Fruit fly (Drosophila melanogaster): Measurements from ENCODE around the gene Ho.

Gene Ho

dm6 chr3R:11656614-11657216, 22.8 kb upstream of the Ho start (continued):
- TF ChIP-seq zen2 (GFP tag; IDR thresholded peaks at IDR 0.05; ENCODE audit: partially characterized antibody) (no peak), HLHmδ (GFP tag; optimal IDR thresholded peaks at IDR 0.05) (no peak), CG8478 (optimal IDR thresholded peaks at IDR 0.05) (no peak), CG8281 (tag; optimal IDR thresholded peaks at IDR 0.05) (peak; percentile 83), Max (GFP tag; optimal IDR thresholded peaks at IDR 0.05) (peak; percentile 92), CG15011 (GFP tag; optimal IDR thresholded peaks at IDR 0.05) (peak; percentile 90), Awh (GFP tag; IDR thresholded peaks at IDR 0.05) (peak; percentile 97), so (GFP tag; IDR thresholded peaks at IDR 0.05) (peak; percentile 97), mirr (GFP tag; optimal IDR thresholded peaks at IDR 0.05) (peak; percentile 65), prd (optimal IDR thresholded peaks at IDR 0.05) (no peak), prd (GFP tag; IDR thresholded peaks at IDR 0.05) (peak; percentile 96), CG10366 (GFP tag; IDR thresholded peaks at IDR 0.05) (peak; percentile 96), run (tag; optimal IDR thresholded peaks at IDR 0.05) (peak; percentile 89), disco-r (GFP tag; optimal IDR thresholded peaks at IDR 0.05) (peak; percentile 86), CG14441 (GFP tag; IDR thresholded peaks at IDR 0.05) (peak; percentile 97), salm (tag; optimal IDR thresholded peaks at IDR 0.05) (peak; percentile 94), CG13424 (tag; optimal IDR thresholded peaks at IDR 0.05) (peak; percentile 97), Trl (optimal IDR thresholded peaks at IDR 0.05) (peak; percentile 33 to 68), Trl (GFP tag; optimal IDR thresholded peaks at IDR 0.05) (peak; percentile 95), Lim3 (GFP tag; IDR thresholded peaks at IDR 0.05) (peak; percentile 89), rib (GFP tag; IDR thresholded peaks at IDR 0.05) (peak; percentile 97)

DNA sequence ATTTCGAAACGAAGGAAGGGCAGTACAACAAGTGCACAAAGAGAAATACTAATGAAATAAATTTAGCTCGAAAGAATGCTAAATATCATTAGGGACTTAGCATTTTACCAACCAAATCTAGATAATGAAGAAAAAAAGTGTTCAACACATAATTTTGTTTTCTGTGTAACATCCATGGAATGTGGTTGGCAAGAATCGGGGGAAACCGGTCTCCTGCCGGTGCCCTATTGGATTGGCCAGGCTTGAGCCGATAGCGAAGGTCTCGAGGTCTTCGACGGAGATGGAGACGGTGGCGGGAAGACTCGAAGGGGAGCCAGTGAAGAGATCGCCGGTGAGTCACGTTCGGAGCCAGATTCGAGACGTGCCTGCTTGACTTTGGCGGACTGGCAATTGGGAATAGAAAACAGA, 21.8 kb upstream of the Ho start:
- TF ChIP-seq Bteb2 (GFP tag; optimal IDR thresholded peaks at IDR 0.05): peak; percentile 9
- no peak for TF ChIP-seq CG16813 (GFP tag; IDR thresholded peaks at IDR 0.05; ENCODE audit: partially characterized antibody)
- TF ChIP-seq CG10543 (GFP tag; optimal IDR thresholded peaks at IDR 0.05): peak; percentile 9
- TF ChIP-seq Dip3 (GFP tag; optimal IDR thresholded peaks at IDR 0.05): peak; percentile 30
- no peak for TF ChIP-seq NFAT (GFP tag; IDR thresholded peaks at IDR 0.05)
- 0 out of 2 replicates have a peak, but pooled peaks have one; percentile 17 for TF ChIP-seq Ptx1 (GFP tag; IDR thresholded peaks at IDR 0.05)
- peak; percentile 16 for TF ChIP-seq CG10267 (tag; optimal IDR thresholded peaks at IDR 0.05)
- TF ChIP-seq chinmo (GFP tag; IDR thresholded peaks at IDR 0.05; ENCODE audit: partially characterized antibody): 0 out of 4 replicates have a peak, but pooled peaks have one; percentile 67
- TF ChIP-seq CG3847 (GFP tag; IDR thresholded peaks at IDR 0.05): no peak
- TF ChIP-seq CG11695 (GFP tag; IDR thresholded peaks at IDR 0.05): no peak
- TF ChIP-seq Chrac-16 (GFP tag; optimal IDR thresholded peaks at IDR 0.05): peak; percentile 36
- TF ChIP-seq D19A (tag; optimal IDR thresholded peaks at IDR 0.05): peak; percentile 10
- TF ChIP-seq BtbVII (GFP tag; optimal IDR thresholded peaks at IDR 0.05): peak; percentile 21
- TF ChIP-seq CG17359 (tag; optimal IDR thresholded peaks at IDR 0.05): peak; percentile 30
- TF ChIP-seq CG1647 (GFP tag; optimal IDR thresholded peaks at IDR 0.05): no peak
- peak; percentile 37; the same call in 1 of the 2 replicates for TF ChIP-seq CG31224 (GFP tag; IDR thresholded peaks at IDR 0.05)
- no peak for TF ChIP-seq ase (GFP tag; IDR thresholded peaks at IDR 0.05)
- no peak for TF ChIP-seq Jarid2 (GFP tag; optimal IDR thresholded peaks at IDR 0.05)
- peak; percentile 23 for TF ChIP-seq CG30403 (GFP tag; optimal IDR thresholded peaks at IDR 0.05)
- TF ChIP-seq CG14710 (tag; optimal IDR thresholded peaks at IDR 0.05): peak; percentile 4
- no peak for TF ChIP-seq CG17802 (tag; optimal IDR thresholded peaks at IDR 0.05)
- peak; percentile 24 for TF ChIP-seq CG7839 (tag; optimal IDR thresholded peaks at IDR 0.05)
- peak; percentile 68 for TF ChIP-seq CG13894 (tag; optimal IDR thresholded peaks at IDR 0.05)
- TF ChIP-seq prd (optimal IDR thresholded peaks at IDR 0.05): no peak
- TF ChIP-seq prd (GFP tag; IDR thresholded peaks at IDR 0.05): peak; percentile 42; the same call in 1 of the 3 replicates
- TF ChIP-seq Adf1 (GFP tag; IDR thresholded peaks at IDR 0.05): no peak
- peak; percentile 33; the same call in 1 of the 2 replicates for TF ChIP-seq E2f1 (GFP tag; IDR thresholded peaks at IDR 0.05)
- no peak for TF ChIP-seq peb (GFP tag; IDR thresholded peaks at IDR 0.05)
- peak; percentile 27 for TF ChIP-seq NfI (GFP tag; optimal IDR thresholded peaks at IDR 0.05)
- TF ChIP-seq Asciz (GFP tag; optimal IDR thresholded peaks at IDR 0.05): peak; percentile 3
- no peak for TF ChIP-seq Tbp (GFP tag; optimal IDR thresholded peaks at IDR 0.05)
- peak; percentile 2 for TF ChIP-seq CG15601 (tag; optimal IDR thresholded peaks at IDR 0.05)
